Worm (Caenorhabditis elegans): ENCODE measurements around the gene rpl-43.

Gene rpl-43

DNA sequence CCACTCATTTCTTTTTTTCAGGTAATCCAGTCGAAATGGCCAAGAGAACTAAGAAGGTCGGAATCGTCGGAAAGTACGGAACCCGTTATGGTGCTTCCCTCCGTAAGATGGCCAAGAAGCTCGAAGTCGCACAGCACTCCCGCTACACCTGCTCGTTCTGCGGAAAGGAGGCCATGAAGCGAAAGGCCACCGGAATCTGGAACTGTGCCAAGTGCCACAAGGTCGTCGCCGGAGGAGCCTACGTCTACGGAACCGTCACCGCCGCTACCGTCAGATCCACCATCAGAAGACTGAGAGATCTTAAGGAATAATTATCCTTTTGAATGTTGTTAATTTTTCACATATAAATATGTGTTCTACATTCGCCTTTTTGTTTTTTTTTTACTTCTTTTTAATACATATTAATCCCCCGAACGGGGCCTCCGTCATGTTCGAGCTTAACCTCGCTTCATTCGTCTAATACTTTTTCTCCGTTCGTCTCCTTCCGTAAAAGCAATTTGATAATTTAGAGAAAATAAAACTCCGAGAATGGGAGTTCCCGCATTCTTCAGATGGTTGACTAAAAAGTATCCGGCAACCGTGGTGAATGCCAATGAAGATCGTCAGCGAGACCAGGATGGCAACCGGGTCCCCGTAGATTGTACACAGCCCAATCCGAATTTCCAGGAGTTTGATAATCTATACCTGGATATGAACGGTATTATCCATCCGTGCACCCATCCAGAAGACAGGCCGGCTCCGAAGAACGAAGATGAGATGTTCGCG, at the start of gene rpl-43, which contains the start of gene xrn-2 (continued):
- peak; percentile 86 for TF ChIP-seq F49E8.2 (tag; optimal IDR thresholded peaks at IDR 0.05; ENCODE audit: borderline replicate concordance)
- peak; percentile 50; the same call in 1 of the 2 replicates for TF ChIP-seq ctbp-1 (GFP tag; IDR thresholded peaks at IDR 0.05)
- TF ChIP-seq fos-1 (tag; optimal IDR thresholded peaks at IDR 0.05), result no peak
- TF ChIP-seq jun-1 (tag; optimal IDR thresholded peaks at IDR 0.05), result no peak
- TF ChIP-seq ces-1 (GFP tag; optimal IDR thresholded peaks at IDR 0.05), result no peak
- no peak for TF ChIP-seq ceh-28 (tag; optimal IDR thresholded peaks at IDR 0.05)
- no peak for TF ChIP-seq unc-39 (tag; optimal IDR thresholded peaks at IDR 0.05)
- no peak for TF ChIP-seq lin-39 (tag; optimal IDR thresholded peaks at IDR 0.05)
- peak; percentile 83 for TF ChIP-seq Y48G9A.11 (GFP tag; IDR thresholded peaks at IDR 0.05)
- TF ChIP-seq dpl-1 (GFP tag; optimal IDR thresholded peaks at IDR 0.05), result no peak
- no peak for TF ChIP-seq dmd-8 (GFP tag; IDR thresholded peaks at IDR 0.05)
- TF ChIP-seq mep-1 (tag; optimal IDR thresholded peaks at IDR 0.05), result no peak
- no peak for TF ChIP-seq nhr-41 (GFP tag; IDR thresholded peaks at IDR 0.05)
- TF ChIP-seq ama-1 (optimal IDR thresholded peaks at IDR 0.05), result peak; percentile 65
- peak; percentile 12 to 20; a peak in 1 of 4 replicates for TF ChIP-seq madf-5 (GFP tag; IDR thresholded peaks at IDR 0.05)
- no peak for TF ChIP-seq pqm-1 (tag; optimal IDR thresholded peaks at IDR 0.05)
- TF ChIP-seq aly-2 (tag; optimal IDR thresholded peaks at IDR 0.05), result no peak
- TF ChIP-seq hif-1 (tag; optimal IDR thresholded peaks at IDR 0.05), result no peak
- no peak for TF ChIP-seq R02D3.7 (tag; optimal IDR thresholded peaks at IDR 0.05)
- TF ChIP-seq snpc-4 (tag; optimal IDR thresholded peaks at IDR 0.05), result no peak
- no peak for TF ChIP-seq lin-13 (GFP tag; optimal IDR thresholded peaks at IDR 0.05)
- no peak for TF ChIP-seq tra-1 (GFP tag; IDR thresholded peaks at IDR 0.05)
- TF ChIP-seq attf-4 (tag; optimal IDR thresholded peaks at IDR 0.05), result no peak
- TF ChIP-seq F37D6.2 (tag; optimal IDR thresholded peaks at IDR 0.05), result no peak
- peak; percentile 86 for TF ChIP-seq lin-38 (GFP tag; IDR thresholded peaks at IDR 0.05)
- TF ChIP-seq mxl-3 (GFP tag; optimal IDR thresholded peaks at IDR 0.05), result no peak
- no peak for TF ChIP-seq nhr-6 (tag; optimal IDR thresholded peaks at IDR 0.05)
- TF ChIP-seq pha-4 (GFP tag; IDR thresholded peaks at IDR 0.05), result peak; percentile 52; the same call in 1 of the 2 replicates
- no peak for TF ChIP-seq pha-4 (tag; optimal IDR thresholded peaks at IDR 0.05)
- no peak for TF ChIP-seq lir-3 (tag; optimal IDR thresholded peaks at IDR 0.05)
- TF ChIP-seq F44E2.7 (GFP tag; IDR thresholded peaks at IDR 0.05), result no peak
- no peak for TF ChIP-seq cey-2 (tag; optimal IDR thresholded peaks at IDR 0.05; ENCODE audit: borderline replicate concordance, insufficient read depth)
- TF ChIP-seq zfp-3 (GFP tag; conservative IDR thresholded peaks at IDR 0.05), result no peak
- no peak for TF ChIP-seq fkh-10 (GFP tag; optimal IDR thresholded peaks at IDR 0.05)
- peak; percentile 54 for TF ChIP-seq unc-130 (GFP tag; optimal IDR thresholded peaks at IDR 0.05)
- peak; percentile 28 for TF ChIP-seq nhr-102 (tag; optimal IDR thresholded peaks at IDR 0.05)
- no peak for TF ChIP-seq T26A8.4 (GFP tag; IDR thresholded peaks at IDR 0.05)
- no peak for TF ChIP-seq lin-15B (tag; optimal IDR thresholded peaks at IDR 0.05)
- TF ChIP-seq spr-1 (tag; optimal IDR thresholded peaks at IDR 0.05), result peak; percentile 9
- TF ChIP-seq Y75B8A.6 (GFP tag; IDR thresholded peaks at IDR 0.05), result no peak
- TF ChIP-seq dmd-9 (GFP tag; IDR thresholded peaks at IDR 0.05), result no peak
- peak; percentile 77 for TF ChIP-seq set-16 (GFP tag; IDR thresholded peaks at IDR 0.05)
- TF ChIP-seq D1046.2 (GFP tag; IDR thresholded peaks at IDR 0.05), result 0 out of 2 replicates have a peak, but pooled peaks have one; percentile 60
- no peak for TF ChIP-seq dmd-6 (GFP tag; IDR thresholded peaks at IDR 0.05)
- TF ChIP-seq ceh-32 (tag; optimal IDR thresholded peaks at IDR 0.05; ENCODE audit: poor library complexity), result no peak
- TF ChIP-seq ceh-82 (tag; optimal IDR thresholded peaks at IDR 0.05), result no peak
- TF ChIP-seq zip-11 (GFP tag; IDR thresholded peaks at IDR 0.05), result no peak
- no peak for TF ChIP-seq hlh-11 (tag; optimal IDR thresholded peaks at IDR 0.05)
- TF ChIP-seq duxl-1 (tag; optimal IDR thresholded peaks at IDR 0.05; ENCODE audit: poor library complexity), result no peak
- TF ChIP-seq ceh-44 (GFP tag; IDR thresholded peaks at IDR 0.05), result no peak
- TF ChIP-seq spr-3 (GFP tag; optimal IDR thresholded peaks at IDR 0.05), result peak; percentile 37

Measured in whole organism, L4 larva.